Worm (Caenorhabditis elegans): Measurements from ENCODE around the gene fbxb-105.

The fbxb-105 gene

ce11 chrII:2802804-2803586, 32.3 kb upstream of the fbxb-105 start:
- TF ChIP-seq nhr-80 (tag; optimal IDR thresholded peaks at IDR 0.05) (peak; percentile 75), dox-1 (GFP tag; IDR thresholded peaks at IDR 0.05) (no peak), cebp-1 (GFP tag; IDR thresholded peaks at IDR 0.05) (no peak), cebp-1 (tag; optimal IDR thresholded peaks at IDR 0.05) (peak; percentile 44), hmg-1.2 (GFP tag; IDR thresholded peaks at IDR 0.05) (peak; percentile 91), ccch-3 (GFP tag; optimal IDR thresholded peaks at IDR 0.05) (no peak), ceh-91 (GFP tag; IDR thresholded peaks at IDR 0.05) (no peak), B0019.2 (GFP tag; conservative IDR thresholded peaks at IDR 0.05) (no peak)

- TF ChIP-seq ztf-26 (tag; optimal IDR thresholded peaks at IDR 0.05): no peak
- TF ChIP-seq hmg-1.2 (GFP tag; IDR thresholded peaks at IDR 0.05): peak; percentile 55
- peak; percentile 58; the same call in 1 of the 2 replicates for TF ChIP-seq zfh-2 (GFP tag; conservative IDR thresholded peaks at IDR 0.05)
Measured at ce11 chrII:2801764-2802163, 31.1 kb upstream of the fbxb-105 start.

ce11 chrII:2800550-2801233, 30.0 kb upstream of the fbxb-105 start, which contains the start of gene nhr-119:
Gene nhr-119 (minus strand): TSS chrII:2800600.
- TF ChIP-seq egrh-3 (GFP tag; IDR thresholded peaks at IDR 0.05) (peak; percentile 66), ekl-4 (GFP tag; IDR thresholded peaks at IDR 0.05) (0 out of 2 replicates have a peak, but pooled peaks have one; percentile 38), lin-35 (GFP tag; optimal IDR thresholded peaks at IDR 0.05) (peak in 1 of 3 experiments; percentile 41), lin-40 (tag; optimal IDR thresholded peaks at IDR 0.05) (peak; percentile 75), lag-1 (GFP tag; IDR thresholded peaks at IDR 0.05) (no peak), let-607 (tag; optimal IDR thresholded peaks at IDR 0.05) (peak in 1 of 2 experiments; percentile 42), cebp-1 (GFP tag; IDR thresholded peaks at IDR 0.05) (no peak), cebp-1 (tag; optimal IDR thresholded peaks at IDR 0.05) (peak; percentile 42), ztf-22 (GFP tag; optimal IDR thresholded peaks at IDR 0.05) (no peak), ztf-26 (tag; optimal IDR thresholded peaks at IDR 0.05) (peak; percentile 61), chd-7 (tag; optimal IDR thresholded peaks at IDR 0.05) (peak; percentile 5), mcd-1 (GFP tag; IDR thresholded peaks at IDR 0.05) (peak; percentile 57), atf-7 (tag; optimal IDR thresholded peaks at IDR 0.05) (peak; percentile 23), madf-8 (GFP tag; conservative IDR thresholded peaks at IDR 0.05) (no peak), bed-2 (GFP tag; IDR thresholded peaks at IDR 0.05) (no peak), F57A8.1 (GFP tag; optimal IDR thresholded peaks at IDR 0.05) (no peak), nhr-80 (tag; optimal IDR thresholded peaks at IDR 0.05) (peak; percentile 67), nfyb-1 (GFP tag; IDR thresholded peaks at IDR 0.05) (0 out of 2 replicates have a peak, but pooled peaks have one; percentile 24), ztf-6 (GFP tag; IDR thresholded peaks at IDR 0.05) (no peak), F22D6.2 (tag; optimal IDR thresholded peaks at IDR 0.05) (peak; percentile 33), somi-1 (GFP tag; optimal IDR thresholded peaks at IDR 0.05) (no peak), dox-1 (GFP tag; IDR thresholded peaks at IDR 0.05) (peak; percentile 48; the same call in 1 of the 2 replicates), gei-17 (GFP tag; optimal IDR thresholded peaks at IDR 0.05) (no peak), hmg-1.2 (GFP tag; IDR thresholded peaks at IDR 0.05) (peak; percentile 82), tbp1 (GFP tag; optimal IDR thresholded peaks at IDR 0.05) (peak; percentile 15), F37B4.10 (GFP tag; IDR thresholded peaks at IDR 0.05) (no peak)

ce11 chrII:2797951-2798350, 27.3 kb upstream of the fbxb-105 start:
- no peak for TF ChIP-seq him-1 (tag; optimal IDR thresholded peaks at IDR 0.05)
- TF ChIP-seq attf-6 (GFP tag; IDR thresholded peaks at IDR 0.05): no peak
- TF ChIP-seq zim-3 (tag; optimal IDR thresholded peaks at IDR 0.05): no peak
- no peak for TF ChIP-seq ama-1 (optimal IDR thresholded peaks at IDR 0.05)
- no peak for TF ChIP-seq ama-1 (GFP tag; optimal IDR thresholded peaks at IDR 0.05)
- no peak for TF ChIP-seq ceh-27 (GFP tag; optimal IDR thresholded peaks at IDR 0.05)
- no peak for TF ChIP-seq sptf-2 (GFP tag; optimal IDR thresholded peaks at IDR 0.05)
- TF ChIP-seq C06A6.2 (GFP tag; conservative IDR thresholded peaks at IDR 0.05): no peak
- no peak for TF ChIP-seq rec-8 (tag; optimal IDR thresholded peaks at IDR 0.05)
- TF ChIP-seq ztf-28 (GFP tag; IDR thresholded peaks at IDR 0.05): no peak
- no peak for TF ChIP-seq hmg-20 (GFP tag; IDR thresholded peaks at IDR 0.05)
- no peak for TF ChIP-seq nfyb-1 (GFP tag; IDR thresholded peaks at IDR 0.05)
- TF ChIP-seq cebp-1 (GFP tag; IDR thresholded peaks at IDR 0.05): no peak
- TF ChIP-seq cebp-1 (tag; optimal IDR thresholded peaks at IDR 0.05): no peak
- TF ChIP-seq ceh-40 (GFP tag; IDR thresholded peaks at IDR 0.05): no peak
